4 fruit fly cellular contexts compared by ENCODE assay signal in the genomic region with DNA sequence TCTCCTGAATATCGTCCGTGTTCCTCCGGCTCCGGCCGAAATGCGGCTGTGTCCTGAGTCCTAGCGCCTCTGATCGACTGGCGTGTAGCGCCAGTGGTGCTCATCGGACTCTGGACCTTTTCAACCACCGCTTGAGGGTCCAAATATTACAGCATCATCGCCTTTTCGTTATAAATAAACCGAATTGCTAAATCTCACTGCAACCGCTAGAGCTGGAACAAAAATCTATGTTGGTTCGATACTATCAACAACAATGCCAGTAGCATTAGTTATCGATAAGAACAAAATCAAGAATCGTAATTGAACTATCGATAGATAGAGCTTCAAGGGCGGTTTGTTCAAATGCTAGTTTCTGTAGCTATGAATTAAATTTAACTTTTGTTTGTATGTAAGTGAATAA.
A peak's percentile ranks its signal among the peaks of the same experiment; 100 is the strongest.
TF ChIP-seq lines count a peak whose summit lies in the region.

TSS of gene CG6325 (minus strand) at position 220 of the 400 bp plus-strand sequence.

- no peak for TF ChIP-seq CTCF in whole organism, embryonic (GFP tag; optimal IDR thresholded peaks at IDR 0.05; lab: Kevin White, UChicago)

TF ChIP-seq in whole organism, adult, 20 proteins besides CTCF, POLR2A, EP300 and RAD21:
- TF ChIP-seq pad (GFP tag; optimal IDR thresholded peaks at IDR 0.05; lab: Kevin White, UChicago) (no peak), CG7101 (tag; optimal IDR thresholded peaks at IDR 0.05; lab: Kevin White, UChicago) (peak; percentile 25), CG33017 (tag; optimal IDR thresholded peaks at IDR 0.05; lab: Kevin White, UChicago) (no peak), bab1 (GFP tag; optimal IDR thresholded peaks at IDR 0.05; lab: Kevin White, UChicago) (peak; percentile 51)

TF ChIP-seq in whole organism, embryonic, 481 proteins besides CTCF, POLR2A, EP300 and RAD21 (continues in another document):
- TF ChIP-seq CG4328 (GFP tag; optimal IDR thresholded peaks at IDR 0.05; lab: Kevin White, UChicago), result no peak
- no peak for TF ChIP-seq CG4707 (GFP tag; optimal IDR thresholded peaks at IDR 0.05; lab: Kevin White, UChicago)
- TF ChIP-seq bowl (GFP tag; IDR thresholded peaks at IDR 0.05; lab: Robert Waterston, UW), result peak; percentile 33; the same call in 1 of the 2 replicates
- peak; percentile 100 for TF ChIP-seq zen2 (GFP tag; IDR thresholded peaks at IDR 0.05; lab: Robert Waterston, UW; ENCODE audit: partially characterized antibody)
- TF ChIP-seq MBD-R2 (GFP tag; IDR thresholded peaks at IDR 0.05; lab: Robert Waterston, UW), result peak; percentile 75
- TF ChIP-seq CG31388 (GFP tag; optimal IDR thresholded peaks at IDR 0.05; lab: Kevin White, UChicago), result no peak
- TF ChIP-seq bab2 (GFP tag; optimal IDR thresholded peaks at IDR 0.05; lab: Kevin White, UChicago), result no peak
- peak; percentile 99 for TF ChIP-seq HLH4C (GFP tag; IDR thresholded peaks at IDR 0.05; lab: Robert Waterston, UW; ENCODE audit: partially characterized antibody)
- no peak for TF ChIP-seq wek (GFP tag; optimal IDR thresholded peaks at IDR 0.05; lab: Kevin White, UChicago)
- TF ChIP-seq inv (GFP tag; IDR thresholded peaks at IDR 0.05; lab: Robert Waterston, UW; ENCODE audit: partially characterized antibody), result peak; percentile 95
- TF ChIP-seq CG12155 (GFP tag; optimal IDR thresholded peaks at IDR 0.05; lab: Kevin White, UChicago), result no peak
- no peak for TF ChIP-seq org-1 (GFP tag; optimal IDR thresholded peaks at IDR 0.05; lab: Kevin White, UChicago)
- TF ChIP-seq CG42726 (GFP tag; IDR thresholded peaks at IDR 0.05; lab: Robert Waterston, UW; ENCODE audit: partially characterized antibody), result peak; percentile 95
- TF ChIP-seq CG12071 (GFP tag; optimal IDR thresholded peaks at IDR 0.05; lab: Kevin White, UChicago), result no peak
- peak; percentile 7 for TF ChIP-seq ftz-f1 (GFP tag; optimal IDR thresholded peaks at IDR 0.05; lab: Kevin White, UChicago)
- TF ChIP-seq dpn (GFP tag; optimal IDR thresholded peaks at IDR 0.05; lab: Kevin White, UChicago), result no peak
- peak; percentile 99 for TF ChIP-seq bbx (GFP tag; IDR thresholded peaks at IDR 0.05; lab: Robert Waterston, UW; ENCODE audit: partially characterized antibody)
- no peak for TF ChIP-seq CG17829 (tag; optimal IDR thresholded peaks at IDR 0.05; lab: Kevin White, UChicago)
- TF ChIP-seq CG18011 (GFP tag; optimal IDR thresholded peaks at IDR 0.05; lab: Kevin White, UChicago), result peak; percentile 12
- no peak for TF ChIP-seq chif (GFP tag; optimal IDR thresholded peaks at IDR 0.05; lab: Kevin White, UChicago)
- TF ChIP-seq Ada2b (GFP tag; IDR thresholded peaks at IDR 0.05; lab: Robert Waterston, UW), result no peak
- TF ChIP-seq sisA (GFP tag; IDR thresholded peaks at IDR 0.05; lab: Robert Waterston, UW), result no peak
- TF ChIP-seq shn (GFP tag; optimal IDR thresholded peaks at IDR 0.05; lab: Kevin White, UChicago), result no peak
- TF ChIP-seq CG4282 (GFP tag; optimal IDR thresholded peaks at IDR 0.05; lab: Kevin White, UChicago), result no peak
- TF ChIP-seq Sin3A (optimal IDR thresholded peaks at IDR 0.05; lab: Kevin White, UChicago), result peak; percentile 10
- TF ChIP-seq jigr1 (GFP tag; IDR thresholded peaks at IDR 0.05; lab: Robert Waterston, UW), result no peak
- TF ChIP-seq p53 (GFP tag; optimal IDR thresholded peaks at IDR 0.05; lab: Kevin White, UChicago), result no peak

TF ChIP-seq in whole organism, prepupa, 60 proteins besides CTCF, POLR2A, EP300 and RAD21:
- no peak for TF ChIP-seq CG1621 (tag; optimal IDR thresholded peaks at IDR 0.05; lab: Kevin White, UChicago)
- no peak for TF ChIP-seq CG31627 (GFP tag; optimal IDR thresholded peaks at IDR 0.05; lab: Kevin White, UChicago)
- TF ChIP-seq esn (GFP tag; optimal IDR thresholded peaks at IDR 0.05; lab: Kevin White, UChicago), result peak; percentile 43
- TF ChIP-seq CG3919 (GFP tag; optimal IDR thresholded peaks at IDR 0.05; lab: Kevin White, UChicago), result no peak
- TF ChIP-seq CG11762 (GFP tag; optimal IDR thresholded peaks at IDR 0.05; lab: Kevin White, UChicago; ENCODE audit: insufficient read depth), result no peak
- no peak for TF ChIP-seq Ets96B (tag; optimal IDR thresholded peaks at IDR 0.05; lab: Kevin White, UChicago)
- no peak for TF ChIP-seq ss (GFP tag; optimal IDR thresholded peaks at IDR 0.05; lab: Kevin White, UChicago)
- no peak for TF ChIP-seq CG6276 (GFP tag; optimal IDR thresholded peaks at IDR 0.05; lab: Kevin White, UChicago)
- TF ChIP-seq eg (GFP tag; IDR thresholded peaks at IDR 0.05; lab: Robert Waterston, UW), result no peak
- no peak for TF ChIP-seq CG11902 (GFP tag; optimal IDR thresholded peaks at IDR 0.05; lab: Kevin White, UChicago)
- TF ChIP-seq Ets21C (GFP tag; optimal IDR thresholded peaks at IDR 0.05; lab: Kevin White, UChicago), result no peak
- no peak for TF ChIP-seq Blimp-1 (GFP tag; optimal IDR thresholded peaks at IDR 0.05; lab: Kevin White, UChicago)
- TF ChIP-seq lz (GFP tag; optimal IDR thresholded peaks at IDR 0.05; lab: Kevin White, UChicago), result peak; percentile 24

TF ChIP-seq in whole organism, wandering third instar larva, 38 proteins besides CTCF, POLR2A, EP300 and RAD21:
- TF ChIP-seq dl (GFP tag; optimal IDR thresholded peaks at IDR 0.05; lab: Kevin White, UChicago; ENCODE audit: insufficient read depth in 1 of 2, partially characterized antibody in 2 of 2), result no peak
- TF ChIP-seq Hr83 (GFP tag; optimal IDR thresholded peaks at IDR 0.05; lab: Kevin White, UChicago; ENCODE audit: poor library complexity, severe bottlenecking), result peak; percentile 19
- TF ChIP-seq rgr (GFP tag; optimal IDR thresholded peaks at IDR 0.05; lab: Kevin White, UChicago), result no peak
- no peak for TF ChIP-seq usp (GFP tag; optimal IDR thresholded peaks at IDR 0.05; lab: Kevin White, UChicago)
